Worm (Caenorhabditis elegans): Measurements from ENCODE around the gene ZK1240.6.

The ZK1240.6 gene

ce11 chrII:2322857-2323518 lies at the start of gene ZK1240.6, which contains the start of gene ZK1240.2:
Gene ZK1240.6 (minus strand): TSS chrII:2322907.
Gene ZK1240.2 (plus strand): TSS chrII:2323376.
- no peak for TF ChIP-seq unc-62 (GFP tag; optimal IDR thresholded peaks at IDR 0.05)

- TF ChIP-seq unc-62 (GFP tag; optimal IDR thresholded peaks at IDR 0.05): no peak
Measured at ce11 chrII:2372090-2372489, 49.4 kb upstream of the ZK1240.6 start, which contains the start of gene F16G10.3. Gene F16G10.3 (plus strand): TSS chrII:2372390.

ce11 chrII:2368956-2369355 lies 46.2 kb upstream of the ZK1240.6 start, which contains the start of gene hpo-25:
Gene hpo-25 (plus strand): TSS chrII:2369256.
- no peak for TF ChIP-seq unc-62 (GFP tag; optimal IDR thresholded peaks at IDR 0.05)

- TF ChIP-seq unc-62 (GFP tag; optimal IDR thresholded peaks at IDR 0.05): no peak
Measured at ce11 chrII:2366623-2367365, 44.1 kb upstream of the ZK1240.6 start, which contains the start of the genes F43C11.12 and F16G10.5. Gene F43C11.12 (minus strand): TSS chrII:2366723. Gene F16G10.5 (plus strand): TSS chrII:2367315.

ce11 chrII:2363673-2364072 lies 41.0 kb upstream of the ZK1240.6 start, which contains the start of gene F43C11.11:
Gene F43C11.11 (minus strand): TSS chrII:2363773.
- no peak for TF ChIP-seq unc-62 (GFP tag; optimal IDR thresholded peaks at IDR 0.05)

ce11 chrII:2359965-2360364 lies 37.3 kb upstream of the ZK1240.6 start, which contains the start of gene F43C11.16:
Gene F43C11.16 (minus strand): TSS chrII:2360065.
- no peak for TF ChIP-seq unc-62 (GFP tag; optimal IDR thresholded peaks at IDR 0.05)

ce11 chrII:2356795-2357194 lies 34.1 kb upstream of the ZK1240.6 start, which contains the start of gene F43C11.1:
Gene F43C11.1 (plus strand): TSS chrII:2357095.
- no peak for TF ChIP-seq unc-62 (GFP tag; optimal IDR thresholded peaks at IDR 0.05)

ce11 chrII:2354476-2354875 lies 31.8 kb upstream of the ZK1240.6 start, which contains the start of gene F43C11.2:
Gene F43C11.2 (plus strand): TSS chrII:2354776.
- no peak for TF ChIP-seq unc-62 (GFP tag; optimal IDR thresholded peaks at IDR 0.05)

ce11 chrII:2353012-2353411 lies 30.3 kb upstream of the ZK1240.6 start, which contains the start of gene F43C11.3:
Gene F43C11.3 (plus strand): TSS chrII:2353312.
- TF ChIP-seq unc-62 (GFP tag; optimal IDR thresholded peaks at IDR 0.05): no peak

ce11 chrII:2352546-2352945 lies 29.8 kb upstream of the ZK1240.6 start, which contains the start of gene F43C11.10:
Gene F43C11.10 (minus strand): TSS chrII:2352646.
- no peak for TF ChIP-seq unc-62 (GFP tag; optimal IDR thresholded peaks at IDR 0.05)

ce11 chrII:2346672-2347071 lies 24.0 kb upstream of the ZK1240.6 start, which contains the start of gene F43C11.4:
Gene F43C11.4 (plus strand): TSS chrII:2346972.
- no peak for TF ChIP-seq unc-62 (GFP tag; optimal IDR thresholded peaks at IDR 0.05)

- no peak for TF ChIP-seq unc-62 (GFP tag; optimal IDR thresholded peaks at IDR 0.05)
Measured at ce11 chrII:2342004-2342479, 19.3 kb upstream of the ZK1240.6 start, which contains the start of gene F43C11.6. Gene F43C11.6 (plus strand): TSS chrII:2342429.

- TF ChIP-seq unc-62 (GFP tag; optimal IDR thresholded peaks at IDR 0.05): no peak
Measured at ce11 chrII:2341515-2341914, 18.8 kb upstream of the ZK1240.6 start, which contains the start of gene enri-1. Gene enri-1 (minus strand): TSS chrII:2341615.

ce11 chrII:2340974-2341373 lies 18.3 kb upstream of the ZK1240.6 start:
- TF ChIP-seq unc-62 (GFP tag; optimal IDR thresholded peaks at IDR 0.05): no peak

- no peak for TF ChIP-seq unc-62 (GFP tag; optimal IDR thresholded peaks at IDR 0.05)
Measured at ce11 chrII:2336177-2336576, 13.5 kb upstream of the ZK1240.6 start.

- no peak for TF ChIP-seq unc-62 (GFP tag; optimal IDR thresholded peaks at IDR 0.05)
Measured at ce11 chrII:2335572-2335971, 12.9 kb upstream of the ZK1240.6 start, which contains the start of gene F43C11.7. Gene F43C11.7 (plus strand): TSS chrII:2335897.
